Worm (Caenorhabditis elegans) whole organism, L2 larva: ENCODE measurements around the gene col-178.

Experiments
- F13H6.1 ChIP-seq: sonication (generic microtip); optimal IDR thresholded peaks from 2 replicates; lab custom pipeline; 2016; ENCODE audit warnings: missing genetic modification characterization, missing compliant biosample characterization
- Y55F3AM.14 ChIP-seq: fragments of 200-800 bp; sonication (Bioruptor generic); optimal IDR thresholded peaks from 2 replicates; lab custom pipeline; 2018; ENCODE audit warnings: mild to moderate bottlenecking, missing genetic modification characterization, missing compliant biosample characterization
- ZK546.5 ChIP-seq: sonication (generic microtip); optimal IDR thresholded peaks from 2 replicates; lab custom pipeline; 2017; ENCODE audit warnings: missing biosample characterization, missing genetic modification characterization
- alr-1 ChIP-seq: fragments of 150-350 bp; optimal IDR thresholded peaks from 2 replicates; lab custom pipeline; 2014; ENCODE audit warnings: missing biosample characterization, missing genetic modification characterization
- aly-2 ChIP-seq: fragments of 150-350 bp; optimal IDR thresholded peaks from 2 replicates; lab custom pipeline; 2014; ENCODE audit warnings: missing biosample characterization, missing genetic modification characterization
- ama-1 ChIP-seq: fragments of 150-350 bp; optimal IDR thresholded peaks from 2 replicates; lab custom pipeline; 2018; ENCODE audit warnings: inconsistent platforms
- blmp-1 ChIP-seq: sonication (generic microtip); optimal IDR thresholded peaks from 2 replicates; lab custom pipeline; 2017; ENCODE audit warnings: missing genetic modification characterization, mild to moderate bottlenecking, missing compliant biosample characterization, antibody characterized with exemption, moderate library complexity; ENCODE audit not compliant: insufficient read depth
- ceh-16 ChIP-seq: fragments of 150-350 bp; optimal IDR thresholded peaks from 2 replicates; lab custom pipeline; 2014; ENCODE audit warnings: missing biosample characterization, missing genetic modification characterization
- crh-2 ChIP-seq: sonication (generic microtip); optimal IDR thresholded peaks from 2 replicates; lab custom pipeline; 2017; ENCODE audit warnings: missing biosample characterization, missing genetic modification characterization
- dmd-4 ChIP-seq: sonication (generic microtip); optimal IDR thresholded peaks from 2 replicates; lab custom pipeline; 2017; ENCODE audit warnings: missing biosample characterization, missing genetic modification characterization
- egl-27 ChIP-seq: sonication (generic microtip); optimal IDR thresholded peaks from 3 replicates; lab custom pipeline; 2017; ENCODE audit warnings: missing biosample characterization, missing genetic modification reagents, missing genetic modification characterization
- elt-1 ChIP-seq: fragments of 150-350 bp; optimal IDR thresholded peaks from 2 replicates; lab custom pipeline; 2014; ENCODE audit warnings: missing biosample characterization, missing genetic modification characterization
- fos-1 ChIP-seq: fragments of 150-350 bp; optimal IDR thresholded peaks from 2 replicates; lab custom pipeline; 2014; ENCODE audit warnings: missing biosample characterization, missing genetic modification characterization
- gmeb-1 ChIP-seq: fragments of 150-350 bp; optimal IDR thresholded peaks from 2 replicates; lab custom pipeline; 2014; ENCODE audit warnings: missing biosample characterization, missing genetic modification characterization
- lin-39 ChIP-seq: fragments of 150-350 bp; optimal IDR thresholded peaks from 2 replicates; lab custom pipeline; 2014; ENCODE audit warnings: missing biosample characterization, missing genetic modification reagents, missing genetic modification characterization
- lsy-2 ChIP-seq, 2 experiments: fragments of 150-350 bp in 1 of 2; sonication (generic microtip) in 1 of 2; optimal IDR thresholded peaks; 2 replicates each; lab custom pipeline; 2014 to 2017; ENCODE audit warnings: missing biosample characterization in 2 of 2, missing genetic modification characterization in 2 of 2
- mab-5 ChIP-seq: fragments of 150-350 bp; optimal IDR thresholded peaks from 2 replicates; lab custom pipeline; 2014; ENCODE audit warnings: missing biosample characterization, missing genetic modification characterization
- mbf-1 ChIP-seq: sonication (generic microtip); optimal IDR thresholded peaks from 2 replicates; lab custom pipeline; 2017; ENCODE audit warnings: missing biosample characterization, missing genetic modification characterization
- mdl-1 ChIP-seq, 2 experiments: fragments of 150-350 bp in 1 of 2; sonication (generic microtip) in 1 of 2; optimal IDR thresholded peaks; 2 replicates each; lab custom pipeline; 2017; ENCODE audit warnings: missing biosample characterization in 2 of 2, missing genetic modification characterization in 2 of 2
- nhr-12 ChIP-seq: fragments of 150-350 bp; optimal IDR thresholded peaks from 2 replicates; lab custom pipeline; 2014; ENCODE audit warnings: missing biosample characterization, missing genetic modification characterization
- nhr-129 ChIP-seq: fragments of 150-350 bp; optimal IDR thresholded peaks from 2 replicates; lab custom pipeline; 2014; ENCODE audit warnings: missing biosample characterization, missing genetic modification characterization
- nhr-21 ChIP-seq: fragments of 150-350 bp; optimal IDR thresholded peaks from 2 replicates; lab custom pipeline; 2014; ENCODE audit warnings: missing biosample characterization, missing genetic modification characterization
- nhr-23 ChIP-seq: fragments of 150-350 bp; optimal IDR thresholded peaks from 2 replicates; lab custom pipeline; 2014; ENCODE audit warnings: missing biosample characterization, missing genetic modification reagents, missing genetic modification characterization
- nhr-25 ChIP-seq: fragments of 150-350 bp; sonication (generic microtip); optimal IDR thresholded peaks from 3 replicates; lab custom pipeline; 2014; ENCODE audit warnings: missing biosample characterization, missing genetic modification characterization
- peb-1 ChIP-seq: fragments of 150-350 bp; optimal IDR thresholded peaks from 2 replicates; lab custom pipeline; 2014; ENCODE audit warnings: missing biosample characterization, missing genetic modification characterization
- sem-4 ChIP-seq: fragments of 150-350 bp; optimal IDR thresholded peaks from 2 replicates; lab custom pipeline; 2014; ENCODE audit warnings: missing biosample characterization, missing genetic modification reagents, missing genetic modification characterization
- sma-3 ChIP-seq: sonication (generic microtip); optimal IDR thresholded peaks from 2 replicates; lab custom pipeline; 2016; ENCODE audit warnings: missing genetic modification reagents, missing genetic modification characterization, missing compliant biosample characterization
- sma-9 ChIP-seq, 2 experiments: fragments of 150-350 bp in 1 of 2; sonication (generic microtip) in 1 of 2; optimal IDR thresholded peaks; 2 replicates each; lab custom pipeline; 2014 to 2016; ENCODE audit warnings: missing genetic modification characterization in 2 of 2, mild to moderate bottlenecking in 1 of 2, missing biosample characterization in 1 of 2, missing compliant biosample characterization in 1 of 2, missing genetic modification reagents in 1 of 2, moderate library complexity in 1 of 2
- unc-55 ChIP-seq: fragments of 150-350 bp; sonication (generic microtip); optimal IDR thresholded peaks from 3 replicates; lab custom pipeline; 2014; ENCODE audit warnings: missing biosample characterization, missing genetic modification reagents, missing genetic modification characterization
- ztf-1 ChIP-seq: fragments of 200-800 bp; sonication (Bioruptor generic); conservative IDR thresholded peaks from 2 replicates; pipeline ENCODE4 v1.3.6; 2022; ENCODE audit warnings: missing genetic modification characterization, missing compliant biosample characterization
- ztf-11 ChIP-seq: sonication (generic microtip); optimal IDR thresholded peaks from 2 replicates; lab custom pipeline; 2017; ENCODE audit warnings: missing biosample characterization, missing genetic modification characterization
- ztf-4 ChIP-seq: fragments of 150-350 bp; optimal IDR thresholded peaks from 2 replicates; lab custom pipeline; 2014; ENCODE audit warnings: missing biosample characterization, missing genetic modification characterization

col-178 gene

ce11 chrX:11190443-11190842, 8.8 kb upstream of the col-178 start:
- TF ChIP-seq nhr-21 (tag; lab: Kevin White, UChicago) (peak; percentile 45), sma-3 (GFP tag; lab: Kevin White, UChicago) (peak; percentile 21), nhr-129 (tag; lab: Kevin White, UChicago) (no peak)

DNA sequence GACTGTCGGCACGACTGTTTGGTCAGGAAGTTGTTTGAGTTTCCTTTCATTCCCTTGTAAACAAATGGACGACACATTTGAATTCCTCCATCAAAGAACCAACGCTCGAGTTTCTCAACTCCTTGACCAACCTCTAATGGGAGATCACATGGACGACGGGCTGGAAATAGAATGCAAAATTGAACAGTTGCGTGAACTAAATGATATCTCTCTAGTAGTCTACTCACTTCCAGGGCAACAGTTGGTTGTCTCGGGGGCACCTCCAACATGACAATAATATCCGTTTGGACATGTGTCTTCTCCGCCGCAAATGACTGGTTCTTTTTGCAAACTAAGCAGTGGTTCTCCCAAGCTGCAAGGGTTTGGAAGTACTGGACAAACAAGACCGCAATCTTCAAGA, 5.6 kb upstream of the col-178 start:
- TF ChIP-seq ceh-16 (tag; lab: Kevin White, UChicago) (no peak), fos-1 (tag; lab: Kevin White, UChicago) (no peak), lsy-2 (tag; optimal IDR thresholded peaks at IDR 0.05; lab: Kevin White, UChicago) (no peak), mdl-1 (tag; optimal IDR thresholded peaks at IDR 0.05; lab: Kevin White, UChicago) (no peak), mab-5 (tag; lab: Kevin White, UChicago) (no peak), nhr-25 (tag; lab: Kevin White, UChicago) (no peak), ama-1 (lab: Kevin White, UChicago) (no peak), sem-4 (tag; lab: Kevin White, UChicago) (no peak), Y55F3AM.14 (GFP tag; lab: Kevin White, UChicago) (no peak), nhr-129 (tag; lab: Kevin White, UChicago) (peak; percentile 52), mbf-1 (tag; lab: Kevin White, UChicago) (no peak), ztf-11 (tag; lab: Kevin White, UChicago) (no peak), F13H6.1 (tag; lab: Kevin White, UChicago) (peak; percentile 5), sma-9 (GFP tag; optimal IDR thresholded peaks at IDR 0.05; lab: Kevin White, UChicago) (peak; percentile 33), sma-9 (tag; optimal IDR thresholded peaks at IDR 0.05; lab: Kevin White, UChicago) (no peak), peb-1 (tag; lab: Kevin White, UChicago) (no peak), nhr-21 (tag; lab: Kevin White, UChicago) (no peak)

ce11 chrX:11196741-11197140, 2.5 kb upstream of the col-178 start, which contains the start of gene C34F6.1:
Gene C34F6.1 (minus strand): TSS chrX:11196841.
- no peak for TF ChIP-seq ZK546.5 (tag; lab: Kevin White, UChicago)
- TF ChIP-seq ama-1 (lab: Kevin White, UChicago), result no peak
- TF ChIP-seq gmeb-1 (tag; lab: Kevin White, UChicago), result no peak
- TF ChIP-seq dmd-4, result no peak
- TF ChIP-seq peb-1 (tag; lab: Kevin White, UChicago), result no peak
- no peak for TF ChIP-seq ztf-4 (tag; lab: Kevin White, UChicago)
- TF ChIP-seq F13H6.1 (tag; lab: Kevin White, UChicago), result no peak
- no peak for TF ChIP-seq unc-55 (GFP tag; lab: Kevin White, UChicago)
- TF ChIP-seq elt-1 (tag; lab: Kevin White, UChicago), result no peak
- TF ChIP-seq sem-4 (tag; lab: Kevin White, UChicago), result no peak
- no peak for TF ChIP-seq fos-1 (tag; lab: Kevin White, UChicago)

DNA sequence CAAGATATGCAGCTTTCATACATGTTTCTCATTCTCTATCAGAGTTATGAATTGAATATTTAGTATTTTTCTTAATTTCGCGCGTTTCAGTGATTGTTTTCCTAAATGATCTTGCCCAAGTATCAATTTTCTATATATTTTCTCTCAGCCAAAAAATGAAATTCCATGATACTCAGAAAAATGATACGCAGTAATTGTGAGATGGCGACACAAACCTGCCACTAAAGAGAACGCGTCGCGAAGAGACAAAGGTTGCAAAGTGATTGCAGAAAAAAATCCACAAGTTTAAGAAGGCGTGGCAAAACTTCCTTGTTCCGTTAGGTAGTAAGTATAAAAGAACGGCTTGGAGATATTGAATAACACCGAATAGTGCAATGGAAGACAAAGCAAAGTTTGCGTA, 1.9 kb downstream of the col-178 start, which contains the start of gene col-179:
Gene col-179 (plus strand): TSS at position 301 of the 400 bp plus-strand sequence.
- no peak for TF ChIP-seq egl-27 (tag; lab: Kevin White, UChicago)
- TF ChIP-seq ztf-1 (GFP tag; lab: Robert Waterston, UW), result no peak
- TF ChIP-seq blmp-1 (tag; lab: Kevin White, UChicago), result no peak
- no peak for TF ChIP-seq sma-9 (GFP tag; optimal IDR thresholded peaks at IDR 0.05; lab: Kevin White, UChicago)
- TF ChIP-seq sma-9 (tag; optimal IDR thresholded peaks at IDR 0.05; lab: Kevin White, UChicago), result no peak
- TF ChIP-seq ztf-11 (tag; lab: Kevin White, UChicago), result no peak
- TF ChIP-seq ZK546.5 (tag; lab: Kevin White, UChicago), result no peak
- TF ChIP-seq peb-1 (tag; lab: Kevin White, UChicago), result no peak
- TF ChIP-seq mbf-1 (tag; lab: Kevin White, UChicago), result no peak
- TF ChIP-seq nhr-23, result no peak
- no peak for TF ChIP-seq mdl-1 (tag; optimal IDR thresholded peaks at IDR 0.05; lab: Kevin White, UChicago)
- no peak for TF ChIP-seq sem-4 (tag; lab: Kevin White, UChicago)
- no peak for TF ChIP-seq lin-39
- no peak for TF ChIP-seq alr-1 (tag; lab: Kevin White, UChicago)
- no peak for TF ChIP-seq nhr-12 (tag; lab: Kevin White, UChicago)

ce11 chrX:11203773-11204172, 4.5 kb downstream of the col-178 start, which contains the start of gene C34F6.11:
Gene C34F6.11 (minus strand): TSS chrX:11203932.
- TF ChIP-seq crh-2 (tag; lab: Kevin White, UChicago) (peak; percentile 23), aly-2 (no peak), fos-1 (tag; lab: Kevin White, UChicago) (peak; percentile 39)
